Worm (Caenorhabditis elegans) whole organism, L4 larva: ENCODE results near the gene ehn-3.
A peak's percentile ranks its signal among the peaks of the same experiment; 100 is the strongest.

Experiments used
- F10B5.3 ChIP-seq: sonication (generic microtip); optimal IDR thresholded peaks from 2 replicates; lab custom pipeline; 2016; ENCODE audit warnings: mild to moderate bottlenecking, missing genetic modification characterization, missing compliant biosample characterization
- F26F4.8 ChIP-seq: fragments of 200-800 bp; sonication (Bioruptor generic); conservative IDR thresholded peaks from 2 replicates; pipeline ENCODE4 v1.3.6; 2022; ENCODE audit warnings: missing genetic modification characterization, missing compliant biosample characterization
- F44E2.7 ChIP-seq: fragments of 200-800 bp; sonication (Bioruptor generic); IDR thresholded peaks from 2 replicates; pipeline ENCODE4 v2.1.2; 2022; ENCODE audit warnings: missing genetic modification characterization, missing compliant biosample characterization
- ZK337.2 ChIP-seq: fragments of 200-800 bp; sonication (Bioruptor generic); IDR thresholded peaks from 2 replicates; pipeline ENCODE4 v1.3.6; 2022; ENCODE audit warnings: missing genetic modification reagents, missing genetic modification characterization, missing compliant biosample characterization
- aha-1 ChIP-seq: fragments of 150-350 bp; peaks from one replicate; lab custom pipeline; 2014; ENCODE audit warnings: missing biosample characterization, missing genetic modification characterization
- arid-1 ChIP-seq: fragments of 200-800 bp; sonication (Bioruptor generic); conservative IDR thresholded peaks from 2 replicates; pipeline ENCODE4 v1.3.6; 2022; ENCODE audit warnings: missing genetic modification reagents, missing genetic modification characterization, missing compliant biosample characterization
- ceh-44 ChIP-seq: fragments of 200-800 bp; sonication (Bioruptor generic); IDR thresholded peaks from 2 replicates; pipeline ENCODE4 v1.3.6; 2022; ENCODE audit warnings: missing genetic modification reagents, missing genetic modification characterization, missing compliant biosample characterization
- ceh-62 ChIP-seq: sonication (generic microtip); optimal IDR thresholded peaks from 2 replicates; lab custom pipeline; 2017; ENCODE audit warnings: missing biosample characterization, missing genetic modification characterization
- ctbp-1 ChIP-seq: fragments of 200-800 bp; sonication (Bioruptor generic); IDR thresholded peaks from 2 replicates; pipeline ENCODE4 v1.3.6; 2022; ENCODE audit warnings: missing genetic modification reagents, missing genetic modification characterization, missing compliant biosample characterization
- daf-16 ChIP-seq, 3 experiments: sonication (generic microtip); optimal IDR thresholded peaks; 2 replicates each; lab custom pipeline; 2016 to 2017; ENCODE audit warnings: missing genetic modification characterization in 3 of 3, missing genetic modification reagents in 3 of 3, mild to moderate bottlenecking in 2 of 3, missing compliant biosample characterization in 2 of 3, missing biosample characterization in 1 of 3, moderate library complexity in 1 of 3
- daf-8 ChIP-seq: fragments of 200-800 bp; sonication (Bioruptor generic); IDR thresholded peaks from 2 replicates; pipeline ENCODE4 v1.3.6; 2022; ENCODE audit warnings: missing genetic modification characterization, missing compliant biosample characterization
- dmd-8 ChIP-seq: fragments of 200-800 bp; sonication (Bioruptor generic); IDR thresholded peaks from 2 replicates; pipeline ENCODE4 v1.3.6; 2022; ENCODE audit warnings: missing genetic modification characterization, missing compliant biosample characterization
- gei-8 ChIP-seq: fragments of 200-800 bp; sonication (Bioruptor generic); optimal IDR thresholded peaks from 2 replicates; lab custom pipeline; 2018; ENCODE audit warnings: mild to moderate bottlenecking, missing genetic modification characterization, missing compliant biosample characterization
- hif-1 ChIP-seq, 2 experiments: sonication (generic microtip); optimal IDR thresholded peaks; 2 replicates each; lab custom pipeline; 2016 to 2017; ENCODE audit warnings: missing compliant biosample characterization in 2 of 2, missing genetic modification characterization in 2 of 2, missing genetic modification reagents in 2 of 2, missing genotype in 2 of 2, mild to moderate bottlenecking in 1 of 2
- hlh-11 ChIP-seq: fragments of 200-800 bp; sonication (Bioruptor generic); optimal IDR thresholded peaks from 2 replicates; lab custom pipeline; 2018; ENCODE audit warnings: mild to moderate bottlenecking, missing genetic modification characterization, missing compliant biosample characterization
- hmg-1.1 ChIP-seq: fragments of 200-800 bp; sonication (Bioruptor generic); IDR thresholded peaks from 2 replicates; pipeline ENCODE4 v1.3.6; 2022; ENCODE audit warnings: missing genetic modification reagents, missing genetic modification characterization, missing compliant biosample characterization
- lin-38 ChIP-seq: fragments of 200-800 bp; sonication (Bioruptor generic); IDR thresholded peaks from 2 replicates; pipeline ENCODE4 v1.3.6; 2022; ENCODE audit warnings: missing genetic modification reagents, missing genetic modification characterization, missing compliant biosample characterization
- lir-3 ChIP-seq: sonication (generic microtip); optimal IDR thresholded peaks from 2 replicates; lab custom pipeline; 2016; ENCODE audit warnings: mild to moderate bottlenecking, missing genetic modification characterization, missing compliant biosample characterization
- mdl-1 ChIP-seq, 2 experiments: fragments of 150-350 bp in 1 of 2; sonication (generic microtip) in 1 of 2; optimal IDR thresholded peaks; 2 replicates each; lab custom pipeline; 2014 to 2017; ENCODE audit warnings: missing biosample characterization in 2 of 2, missing genetic modification characterization in 2 of 2
- mdt-29 ChIP-seq: fragments of 200-800 bp; sonication (Bioruptor generic); IDR thresholded peaks from 2 replicates; pipeline ENCODE4 v1.3.6; 2022; ENCODE audit warnings: missing genetic modification reagents, missing genetic modification characterization, missing compliant biosample characterization
- mep-1 ChIP-seq: fragments of 150-350 bp; sonication (generic microtip); optimal IDR thresholded peaks from 3 replicates; lab custom pipeline; 2014; ENCODE audit warnings: missing biosample characterization, missing genetic modification characterization
- mes-2 ChIP-seq: sonication (generic microtip); optimal IDR thresholded peaks from 2 replicates; lab custom pipeline; 2016; ENCODE audit warnings: missing genotype, mild to moderate bottlenecking, missing genetic modification characterization, missing compliant biosample characterization; ENCODE audit not compliant: poor library complexity, severe bottlenecking
- nhr-111 ChIP-seq: fragments of 200-800 bp; sonication (Bioruptor generic); optimal IDR thresholded peaks from 2 replicates; lab custom pipeline; 2018; ENCODE audit warnings: mild to moderate bottlenecking, missing genetic modification characterization, missing compliant biosample characterization
- nhr-237 ChIP-seq: sonication (generic microtip); optimal IDR thresholded peaks from 2 replicates; lab custom pipeline; 2017; ENCODE audit warnings: missing biosample characterization, missing genetic modification characterization
- nhr-41 ChIP-seq: fragments of 200-800 bp; sonication (Bioruptor generic); IDR thresholded peaks from 2 replicates; pipeline ENCODE4 v1.3.6; 2022; ENCODE audit warnings: missing genetic modification reagents, missing genetic modification characterization, missing compliant biosample characterization
- pha-4 ChIP-seq, 2 experiments: fragments of 150-350 bp in 1 of 2; fragments of 200-800 bp in 1 of 2; sonication (Bioruptor generic) in 1 of 2; IDR thresholded peaks in 1 of 2; optimal IDR thresholded peaks in 1 of 2; 2 replicates each; pipeline versions ENCODE4 v1.3.6 to Lab custom; 2014 to 2022; ENCODE audit warnings: missing genetic modification characterization in 2 of 2, missing genetic modification reagents in 2 of 2, missing biosample characterization in 1 of 2, missing compliant biosample characterization in 1 of 2
- php-3 ChIP-seq: fragments of 200-800 bp; sonication (Bioruptor generic); IDR thresholded peaks from 2 replicates; pipeline ENCODE4 v1.3.6; 2022; ENCODE audit warnings: missing genetic modification reagents, missing genetic modification characterization, missing compliant biosample characterization
- snpc-1.2 ChIP-seq: fragments of 200-800 bp; sonication (Bioruptor generic); IDR thresholded peaks from 2 replicates; pipeline ENCODE4 v1.3.6; 2022; ENCODE audit warnings: missing genetic modification reagents, missing genetic modification characterization, missing compliant biosample characterization
- snpc-4 ChIP-seq: fragments of 150-350 bp; optimal IDR thresholded peaks from 2 replicates; lab custom pipeline; 2014; ENCODE audit warnings: missing biosample characterization, missing genetic modification characterization
- vab-7 ChIP-seq: fragments of 200-800 bp; sonication (Bioruptor generic); IDR thresholded peaks from 2 replicates; pipeline ENCODE4 v1.3.6; 2022; ENCODE audit warnings: missing genetic modification reagents, missing genetic modification characterization, missing compliant biosample characterization
- zfp-3 ChIP-seq: fragments of 200-800 bp; sonication (Bioruptor generic); conservative IDR thresholded peaks from 2 replicates; pipeline ENCODE4 v1.3.6; 2022; ENCODE audit warnings: missing genetic modification reagents, missing genetic modification characterization, missing compliant biosample characterization
- zip-11 ChIP-seq: fragments of 200-800 bp; sonication (Bioruptor generic); IDR thresholded peaks from 2 replicates; pipeline ENCODE4 v1.3.6; 2022; ENCODE audit warnings: missing genetic modification characterization, missing compliant biosample characterization

Gene ehn-3

DNA sequence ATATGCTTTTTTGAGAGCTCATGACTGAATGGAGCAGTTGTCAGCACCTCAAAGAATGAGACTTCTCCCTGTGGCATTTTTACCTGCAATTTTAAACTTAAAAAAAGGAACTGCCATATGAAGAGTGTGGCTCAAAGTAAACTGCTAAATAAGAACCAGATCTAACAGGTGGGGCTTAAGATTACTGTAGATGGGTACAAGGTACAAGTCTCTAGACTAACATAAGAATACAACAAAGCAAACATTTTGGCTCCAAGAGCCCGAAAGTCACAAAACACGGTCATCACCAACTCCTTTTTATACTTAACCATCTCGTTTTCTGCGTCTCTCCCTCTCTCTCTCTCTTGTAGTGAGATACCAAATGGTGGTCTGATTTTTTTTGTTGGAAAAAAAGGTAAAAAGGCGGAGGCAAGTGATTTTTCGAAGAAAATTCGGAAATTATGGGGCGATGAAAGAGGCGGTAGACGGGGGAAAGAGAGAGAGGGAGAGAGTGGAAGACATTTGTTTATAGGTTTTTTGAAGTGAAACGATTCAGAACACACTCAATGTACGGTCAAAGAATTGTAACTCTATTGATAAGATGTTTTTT lies 30.5 kb downstream of the ehn-3 start, which contains the start of gene elo-6 (continued):
- TF ChIP-seq F44E2.7 (GFP tag; lab: Robert Waterston, UW) = no peak

DNA sequence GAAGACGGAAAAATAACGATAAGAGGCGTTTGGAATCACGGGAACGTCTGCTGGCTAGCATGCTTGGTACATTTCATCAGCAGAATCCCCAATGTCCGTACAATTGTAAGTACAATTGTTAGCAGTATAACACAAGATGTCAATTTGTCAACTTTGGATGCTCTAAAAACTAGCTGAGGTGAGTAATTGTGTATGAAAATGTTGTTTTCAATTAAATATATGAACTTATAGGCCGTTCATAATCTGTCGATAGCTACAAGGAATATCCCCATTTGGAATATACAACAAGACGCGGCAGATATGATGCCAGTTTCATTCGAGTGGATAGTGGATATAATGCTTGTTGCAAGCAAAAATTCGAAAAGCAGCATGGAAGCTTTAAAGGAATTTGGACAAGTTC lies 34.0 kb downstream of the ehn-3 start, which contains the start of gene F41H10.12:
TSS of gene F41H10.12 (plus strand) at position 301 of the 400 bp plus-strand sequence.
- TF ChIP-seq gei-8 (GFP tag; lab: Kevin White, UChicago) (no peak), daf-8 (GFP tag; lab: Robert Waterston, UW) (no peak), mes-2 (tag; lab: Kevin White, UChicago) (no peak), F26F4.8 (GFP tag; lab: Robert Waterston, UW) (no peak), nhr-237 (tag; lab: Kevin White, UChicago) (no peak), mdl-1 (tag; optimal IDR thresholded peaks at IDR 0.05; lab: Kevin White, UChicago) (no peak), mep-1 (tag; lab: Kevin White, UChicago) (no peak), php-3 (GFP tag; lab: Robert Waterston, UW) (no peak), arid-1 (GFP tag; lab: Robert Waterston, UW) (no peak), hmg-1.1 (no peak), mdt-29 (GFP tag; lab: Robert Waterston, UW) (no peak), F10B5.3 (no peak), lir-3 (tag; lab: Kevin White, UChicago) (no peak), hlh-11 (tag; lab: Kevin White, UChicago) (no peak), zfp-3 (GFP tag; lab: Robert Waterston, UW) (no peak)

DNA sequence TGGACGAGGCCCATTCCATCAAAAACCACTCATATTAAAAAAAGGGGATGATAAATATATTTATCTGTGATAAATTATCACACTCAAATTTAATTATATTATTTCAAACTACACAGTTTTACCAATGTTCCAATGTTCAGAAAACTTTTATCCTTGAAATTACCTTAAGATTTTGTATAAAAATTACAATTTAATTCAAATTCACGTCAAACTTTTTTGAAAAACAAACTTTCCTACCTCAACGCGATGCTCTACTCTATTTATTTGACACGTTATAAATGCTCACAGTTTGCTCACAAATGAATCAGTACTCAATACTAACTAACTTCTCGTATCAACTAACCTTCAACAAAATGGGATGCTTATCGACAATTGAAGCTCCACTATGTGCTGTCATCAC lies 36.4 kb downstream of the ehn-3 start, which contains the start of gene F41H10.1:
TSS of gene F41H10.1 (plus strand) at position 301 of the 400 bp plus-strand sequence.
- no peak for TF ChIP-seq ceh-62 (tag; lab: Kevin White, UChicago)
- no peak for TF ChIP-seq lin-38 (GFP tag; lab: Robert Waterston, UW)
- TF ChIP-seq zip-11 = no peak
- no peak for TF ChIP-seq pha-4 (GFP tag; IDR thresholded peaks at IDR 0.05; lab: Robert Waterston, UW)
- no peak for TF ChIP-seq pha-4 (tag; optimal IDR thresholded peaks at IDR 0.05; lab: Kevin White, UChicago)
- TF ChIP-seq daf-16 (GFP tag; optimal IDR thresholded peaks at IDR 0.05; lab: Kevin White, UChicago) = no peak
- no peak for TF ChIP-seq daf-16 (tag; optimal IDR thresholded peaks at IDR 0.05; lab: Kevin White, UChicago)
- no peak for TF ChIP-seq hif-1 (tag; optimal IDR thresholded peaks at IDR 0.05; lab: Kevin White, UChicago)
- no peak for TF ChIP-seq snpc-4
- no peak for TF ChIP-seq nhr-41 (GFP tag; lab: Robert Waterston, UW)
- TF ChIP-seq dmd-8 (GFP tag; lab: Robert Waterston, UW) = no peak
- no peak for TF ChIP-seq ceh-44
- no peak for TF ChIP-seq zfp-3 (GFP tag; lab: Robert Waterston, UW)
- no peak for TF ChIP-seq nhr-111 (GFP tag; lab: Kevin White, UChicago)
- no peak for TF ChIP-seq snpc-1.2 (GFP tag; lab: Robert Waterston, UW)
- no peak for TF ChIP-seq F44E2.7 (GFP tag; lab: Robert Waterston, UW)
- TF ChIP-seq vab-7 (GFP tag; lab: Robert Waterston, UW) = no peak
- no peak for TF ChIP-seq ctbp-1 (GFP tag; lab: Robert Waterston, UW)
- TF ChIP-seq ZK337.2 = no peak

DNA sequence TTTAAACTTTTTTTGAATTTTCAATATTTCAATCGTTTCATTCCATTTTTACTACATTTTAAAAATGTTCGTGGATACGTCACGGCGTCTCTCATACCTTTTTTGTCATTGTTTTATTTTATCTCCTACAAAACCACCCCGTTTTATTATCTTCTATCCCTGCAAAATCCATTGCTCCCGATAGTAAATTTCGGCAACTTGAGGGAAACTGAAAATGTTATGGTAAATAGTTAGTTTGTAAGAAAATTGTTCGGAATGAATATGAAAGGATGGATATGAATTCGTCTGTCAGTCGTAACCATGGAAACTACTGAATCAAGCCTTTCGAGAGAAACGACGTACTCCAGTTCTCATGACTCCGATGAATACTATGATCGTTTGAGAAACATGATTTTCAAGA lies 37.7 kb downstream of the ehn-3 start, which contains the start of gene F41H10.2:
TSS of gene F41H10.2 (plus strand) at position 301 of the 400 bp plus-strand sequence.
- TF ChIP-seq arid-1 (GFP tag; lab: Robert Waterston, UW) = no peak
- peak; percentile 66 for TF ChIP-seq aha-1 (tag; lab: Kevin White, UChicago)
